Fruit fly (Drosophila melanogaster) whole organism, prepupa: ENCODE measurements around the gene CARPB.

Experiments
- Blimp-1 ChIP-seq: fragments of 200-800 bp; sonication (Bioruptor generic); optimal IDR thresholded peaks from 3 replicates; lab custom pipeline; 2017; ENCODE audit warnings: missing biosample characterization, missing genetic modification characterization, mild to moderate bottlenecking, moderate library complexity, missing genetic modification reagents
- CG11294 ChIP-seq: fragments of 200-800 bp; sonication (Bioruptor generic); IDR thresholded peaks from 2 replicates; pipeline ENCODE4 v1.3.6; 2022; ENCODE audit warnings: missing biosample characterization, missing genetic modification characterization
- CG11762 ChIP-seq: fragments of 200-800 bp; sonication (Bioruptor generic); optimal IDR thresholded peaks from 3 replicates; lab custom pipeline; 2016; ENCODE audit warnings: missing biosample characterization, missing genetic modification characterization; ENCODE audit not compliant: insufficient read depth
- CG11902 ChIP-seq: fragments of 200-800 bp; sonication (Bioruptor generic); optimal IDR thresholded peaks from 3 replicates; lab custom pipeline; 2016; ENCODE audit warnings: missing biosample characterization, missing genetic modification characterization
- CG15336 ChIP-seq: fragments of 200-800 bp; sonication (Bioruptor generic); IDR thresholded peaks from 2 replicates; pipeline ENCODE4 v1.3.6; 2022; ENCODE audit warnings: missing biosample characterization, missing genetic modification characterization
- CG16779 ChIP-seq: fragments of 200-800 bp; sonication (Bioruptor generic); optimal IDR thresholded peaks from 3 replicates; lab custom pipeline; 2017; ENCODE audit warnings: missing biosample characterization, mild to moderate bottlenecking, missing genetic modification characterization
- CG3032 ChIP-seq: fragments of 200-800 bp; optimal IDR thresholded peaks from 2 replicates; lab custom pipeline; 2019; ENCODE audit warnings: missing biosample characterization, mild to moderate bottlenecking, missing genetic modification characterization, moderate library complexity
- CG32006 ChIP-seq: fragments of 200-800 bp; sonication (Bioruptor generic); optimal IDR thresholded peaks from 3 replicates; lab custom pipeline; 2017; ENCODE audit warnings: missing biosample characterization, mild to moderate bottlenecking, missing genetic modification characterization
- CG34406 ChIP-seq: fragments of 200-800 bp; sonication (Bioruptor generic); optimal IDR thresholded peaks from 3 replicates; lab custom pipeline; 2016; ENCODE audit warnings: missing biosample characterization, missing genetic modification characterization
- CG3919 ChIP-seq: fragments of 200-800 bp; sonication (Bioruptor generic); optimal IDR thresholded peaks from 3 replicates; lab custom pipeline; 2016; ENCODE audit warnings: missing biosample characterization, missing genetic modification characterization
- CG4318 ChIP-seq: fragments of 200-800 bp; sonication (Bioruptor generic); optimal IDR thresholded peaks from 3 replicates; lab custom pipeline; 2017; ENCODE audit warnings: missing biosample characterization, mild to moderate bottlenecking, missing genetic modification characterization
- CG6163 ChIP-seq: fragments of 200-800 bp; sonication (Bioruptor generic); IDR thresholded peaks from 3 replicates; pipeline ENCODE4 v1.3.6; 2022; ENCODE audit warnings: missing biosample characterization, missing genetic modification characterization
- CG6792 ChIP-seq: fragments of 200-800 bp; sonication (Bioruptor generic); optimal IDR thresholded peaks from 3 replicates; lab custom pipeline; 2016; ENCODE audit warnings: missing biosample characterization, missing genetic modification characterization
- CG6808 ChIP-seq: fragments of 200-800 bp; sonication (Bioruptor generic); optimal IDR thresholded peaks from 3 replicates; lab custom pipeline; 2017; ENCODE audit warnings: missing biosample characterization, missing genetic modification characterization, mild to moderate bottlenecking, moderate library complexity, missing genetic modification reagents
- CG6854 ChIP-seq: fragments of 200-800 bp; sonication (Bioruptor generic); optimal IDR thresholded peaks from 2 replicates; lab custom pipeline; 2017; ENCODE audit warnings: missing biosample characterization, mild to moderate bottlenecking, missing genetic modification characterization
- CG7368 ChIP-seq: fragments of 200-800 bp; sonication (Bioruptor generic); optimal IDR thresholded peaks from 3 replicates; lab custom pipeline; 2016; ENCODE audit warnings: missing biosample characterization, missing genetic modification characterization
- CG8119 ChIP-seq: fragments of 200-800 bp; sonication (Bioruptor generic); IDR thresholded peaks from 3 replicates; pipeline ENCODE4 v1.3.6; 2022; ENCODE audit warnings: missing biosample characterization, missing genetic modification characterization
- CG8319 ChIP-seq: fragments of 200-800 bp; sonication (Bioruptor generic); optimal IDR thresholded peaks from 3 replicates; lab custom pipeline; 2016; ENCODE audit warnings: missing biosample characterization, missing genetic modification characterization
- CG8632 ChIP-seq: fragments of 200-800 bp; sonication (Bioruptor generic); optimal IDR thresholded peaks from 3 replicates; lab custom pipeline; 2016; ENCODE audit warnings: missing biosample characterization, missing genetic modification characterization
- CG9139 ChIP-seq: fragments of 200-800 bp; sonication (Bioruptor generic); optimal IDR thresholded peaks from 3 replicates; lab custom pipeline; 2017; ENCODE audit warnings: missing biosample characterization, mild to moderate bottlenecking, missing genetic modification characterization
- Eip75B ChIP-seq: fragments of 200-800 bp; sonication (Bioruptor generic); optimal IDR thresholded peaks from 3 replicates; lab custom pipeline; 2016; ENCODE audit warnings: missing biosample characterization, missing genetic modification characterization
- Eip78C ChIP-seq: fragments of 200-800 bp; sonication (Bioruptor generic); peaks from one replicate; lab custom pipeline; 2016; ENCODE audit warnings: missing biosample characterization, missing genetic modification characterization
- Eip93F ChIP-seq: fragments of 200-800 bp; sonication (Bioruptor generic); optimal IDR thresholded peaks from 2 replicates; lab custom pipeline; 2016; ENCODE audit warnings: missing biosample characterization, mild to moderate bottlenecking, missing genetic modification characterization
- Ets96B ChIP-seq: fragments of 200-800 bp; optimal IDR thresholded peaks from 2 replicates; lab custom pipeline; 2019; ENCODE audit warnings: missing biosample characterization, mild to moderate bottlenecking, missing genetic modification characterization, moderate library complexity
- Gug ChIP-seq: fragments of 200-800 bp; sonication (Bioruptor generic); IDR thresholded peaks from 2 replicates; pipeline ENCODE4 v1.3.6; 2022; ENCODE audit warnings: missing biosample characterization, missing genetic modification characterization
- Hr38 ChIP-seq: sonication (Bioruptor generic); optimal IDR thresholded peaks from 2 replicates; lab custom pipeline; 2016; ENCODE audit warnings: missing biosample characterization, missing genetic modification characterization
- Hr39 ChIP-seq: fragments of 200-800 bp; sonication (Bioruptor generic); optimal IDR thresholded peaks from 2 replicates; lab custom pipeline; 2016; ENCODE audit warnings: missing biosample characterization, missing genetic modification characterization
- Hr4 ChIP-seq: fragments of 200-800 bp; sonication (Bioruptor generic); optimal IDR thresholded peaks from 3 replicates; lab custom pipeline; 2016; ENCODE audit warnings: missing biosample characterization, missing genetic modification characterization
- Lpt ChIP-seq: fragments of 200-800 bp; sonication (Bioruptor generic); optimal IDR thresholded peaks from 3 replicates; lab custom pipeline; 2016; ENCODE audit warnings: missing biosample characterization, missing genetic modification characterization
- Met ChIP-seq: fragments of 200-800 bp; sonication (Bioruptor generic); optimal IDR thresholded peaks from 3 replicates; lab custom pipeline; 2016; ENCODE audit warnings: missing biosample characterization, missing genetic modification characterization
- OdsH ChIP-seq: fragments of 200-800 bp; sonication (Bioruptor generic); optimal IDR thresholded peaks from 3 replicates; lab custom pipeline; 2016; ENCODE audit warnings: missing biosample characterization, missing genetic modification characterization
- Smox ChIP-seq: fragments of 200-800 bp; sonication (Bioruptor generic); optimal IDR thresholded peaks from 3 replicates; lab custom pipeline; 2016; ENCODE audit warnings: missing biosample characterization, missing genetic modification characterization
- Sox102F ChIP-seq: fragments of 200-800 bp; sonication (Bioruptor generic); optimal IDR thresholded peaks from 2 replicates; lab custom pipeline; 2016; ENCODE audit warnings: missing biosample characterization, mild to moderate bottlenecking, missing genetic modification characterization
- Sox14 ChIP-seq: fragments of 200-800 bp; sonication (Bioruptor generic); optimal IDR thresholded peaks from 3 replicates; lab custom pipeline; 2016; ENCODE audit warnings: missing biosample characterization, missing genetic modification characterization
- Sox15 ChIP-seq: fragments of 200-800 bp; sonication (Bioruptor generic); optimal IDR thresholded peaks from 3 replicates; lab custom pipeline; 2016; ENCODE audit warnings: missing biosample characterization, missing genetic modification characterization
- acj6 ChIP-seq: fragments of 200-800 bp; sonication (Bioruptor generic); optimal IDR thresholded peaks from 3 replicates; lab custom pipeline; 2016; ENCODE audit warnings: missing biosample characterization, missing genetic modification characterization
- cyc ChIP-seq: fragments of 200-800 bp; sonication (Bioruptor generic); optimal IDR thresholded peaks from 3 replicates; lab custom pipeline; 2016; ENCODE audit warnings: missing biosample characterization, missing genetic modification characterization
- dac ChIP-seq: fragments of 200-800 bp; sonication (Bioruptor generic); optimal IDR thresholded peaks from 2 replicates; lab custom pipeline; 2017; ENCODE audit warnings: missing biosample characterization, mild to moderate bottlenecking, missing genetic modification characterization
- eg ChIP-seq: fragments of 200-800 bp; sonication (Bioruptor generic); IDR thresholded peaks from 3 replicates; pipeline ENCODE4 v1.3.6; 2022; ENCODE audit warnings: missing biosample characterization, missing genetic modification characterization
- esn ChIP-seq: fragments of 200-800 bp; sonication (Bioruptor generic); optimal IDR thresholded peaks from 2 replicates; lab custom pipeline; 2016; ENCODE audit warnings: missing biosample characterization, mild to moderate bottlenecking, missing genetic modification characterization, moderate library complexity
- fd59A ChIP-seq: fragments of 200-800 bp; sonication (Bioruptor generic); optimal IDR thresholded peaks from 2 replicates; lab custom pipeline; 2017; ENCODE audit warnings: missing biosample characterization, mild to moderate bottlenecking, missing genetic modification characterization, missing genetic modification reagents
- fd85E ChIP-seq: fragments of 200-800 bp; sonication (Bioruptor generic); optimal IDR thresholded peaks from 3 replicates; lab custom pipeline; 2016; ENCODE audit warnings: missing biosample characterization, missing genetic modification characterization
- fkh ChIP-seq: fragments of 200-800 bp; sonication (Bioruptor generic); optimal IDR thresholded peaks from 3 replicates; lab custom pipeline; 2017; ENCODE audit warnings: missing biosample characterization, mild to moderate bottlenecking, missing genetic modification characterization, moderate library complexity
- lz ChIP-seq: fragments of 200-800 bp; sonication (Bioruptor generic); optimal IDR thresholded peaks from 3 replicates; lab custom pipeline; 2016; ENCODE audit warnings: missing biosample characterization, missing genetic modification characterization
- salr ChIP-seq, 2 experiments: fragments of 200-800 bp; sonication (Bioruptor generic); optimal IDR thresholded peaks; 3 replicates each; lab custom pipeline; 2016 to 2018; ENCODE audit warnings: missing biosample characterization in 2 of 2, missing genetic modification characterization in 2 of 2, mild to moderate bottlenecking in 1 of 2
- spab ChIP-seq: fragments of 200-800 bp; sonication (Bioruptor generic); optimal IDR thresholded peaks from 2 replicates; lab custom pipeline; 2017; ENCODE audit warnings: missing biosample characterization, mild to moderate bottlenecking, missing genetic modification characterization, missing genetic modification reagents
- svp ChIP-seq: fragments of 200-800 bp; sonication (Bioruptor generic); peaks from one replicate; lab custom pipeline; 2016; ENCODE audit warnings: missing biosample characterization, missing genetic modification characterization
- topi ChIP-seq: fragments of 200-800 bp; sonication (Bioruptor generic); optimal IDR thresholded peaks from 3 replicates; lab custom pipeline; 2016; ENCODE audit warnings: missing biosample characterization, missing genetic modification characterization
- vri ChIP-seq: fragments of 200-800 bp; sonication (Bioruptor generic); optimal IDR thresholded peaks from 3 replicates; lab custom pipeline; 2016; ENCODE audit warnings: missing biosample characterization, mild to moderate bottlenecking, missing genetic modification characterization

Gene CARPB

dm6 chrX:9747503-9747902 lies 35.5 kb upstream of the CARPB start (continued):
- TF ChIP-seq Hr39 (peak; percentile 28), CG11294 (GFP tag; lab: Robert Waterston, UW) (no peak), Eip93F (no peak), CG9139 (GFP tag; lab: Kevin White, UChicago) (no peak), topi (peak; percentile 45), esn (GFP tag; lab: Kevin White, UChicago) (peak; percentile 46), Hr4 (no peak), CG32006 (GFP tag; lab: Kevin White, UChicago) (no peak), CG7368 (GFP tag; lab: Kevin White, UChicago) (no peak), CG6854 (GFP tag; lab: Kevin White, UChicago) (no peak), Gug (no peak), Sox102F (GFP tag; lab: Kevin White, UChicago) (peak; percentile 2), spab (GFP tag; lab: Kevin White, UChicago) (no peak), CG16779 (tag; lab: Kevin White, UChicago) (no peak), CG8119 (no peak), CG11902 (GFP tag; lab: Kevin White, UChicago) (peak; percentile 23), lz (GFP tag; lab: Kevin White, UChicago) (peak; percentile 36), CG34406 (GFP tag; lab: Kevin White, UChicago) (no peak), fkh (GFP tag; lab: Kevin White, UChicago) (no peak), Lpt (no peak), CG6163 (0 out of 3 replicates have a peak, but pooled peaks have one; percentile 32), Eip78C (GFP tag; lab: Kevin White, UChicago) (peak; percentile 51), CG8632 (peak; percentile 38), CG15336 (GFP tag; lab: Robert Waterston, UW) (no peak), fd59A (no peak), eg (GFP tag; lab: Robert Waterston, UW) (no peak), CG6808 (GFP tag; lab: Kevin White, UChicago) (no peak)

dm6 chrX:9749279-9749678 lies 33.7 kb upstream of the CARPB start:
- TF ChIP-seq CG11902 (GFP tag; lab: Kevin White, UChicago), result no peak
- no peak for TF ChIP-seq Blimp-1 (GFP tag; lab: Kevin White, UChicago)
- no peak for TF ChIP-seq svp
- no peak for TF ChIP-seq CG15336 (GFP tag; lab: Robert Waterston, UW)
- no peak for TF ChIP-seq CG8632
- no peak for TF ChIP-seq Sox15
- TF ChIP-seq CG3032 (tag; lab: Kevin White, UChicago), result no peak
- TF ChIP-seq dac, result no peak
- TF ChIP-seq Eip78C (GFP tag; lab: Kevin White, UChicago), result no peak
- TF ChIP-seq lz (GFP tag; lab: Kevin White, UChicago), result no peak
- TF ChIP-seq CG8319, result no peak
- TF ChIP-seq Lpt, result no peak
- TF ChIP-seq Sox14 (GFP tag; lab: Kevin White, UChicago), result no peak
- no peak for TF ChIP-seq Eip75B (GFP tag; lab: Kevin White, UChicago)
- no peak for TF ChIP-seq fd85E (GFP tag; lab: Kevin White, UChicago)
- no peak for TF ChIP-seq Ets96B (tag; lab: Kevin White, UChicago)
- TF ChIP-seq esn (GFP tag; lab: Kevin White, UChicago), result no peak
- no peak for TF ChIP-seq Smox

dm6 chrX:9749745-9750144 lies 33.3 kb upstream of the CARPB start:
- TF ChIP-seq CG6792 (GFP tag; lab: Kevin White, UChicago) (no peak), svp (peak; percentile 4)

dm6 chrX:9751443-9751842 lies 31.6 kb upstream of the CARPB start:
- TF ChIP-seq svp, result no peak
- no peak for TF ChIP-seq CG11294 (GFP tag; lab: Robert Waterston, UW)
- TF ChIP-seq CG11902 (GFP tag; lab: Kevin White, UChicago), result no peak
- TF ChIP-seq CG11762 (GFP tag; lab: Kevin White, UChicago), result no peak
- no peak for TF ChIP-seq acj6 (GFP tag; lab: Kevin White, UChicago)
- no peak for TF ChIP-seq Hr38
- no peak for TF ChIP-seq cyc
- peak; percentile 30 for TF ChIP-seq CG4318 (GFP tag; lab: Kevin White, UChicago)
- no peak for TF ChIP-seq Met (GFP tag; lab: Kevin White, UChicago)
- no peak for TF ChIP-seq salr (GFP tag; optimal IDR thresholded peaks at IDR 0.05; lab: Kevin White, UChicago)
- 0 out of 3 replicates have a peak, but pooled peaks have one; percentile 27 for TF ChIP-seq eg (GFP tag; lab: Robert Waterston, UW)
- peak; percentile 66 for TF ChIP-seq CG32006 (GFP tag; lab: Kevin White, UChicago)
- TF ChIP-seq vri (GFP tag; lab: Kevin White, UChicago), result no peak
- no peak for TF ChIP-seq CG3919 (GFP tag; lab: Kevin White, UChicago)
- TF ChIP-seq OdsH (GFP tag; lab: Kevin White, UChicago), result no peak
- TF ChIP-seq Ets96B (tag; lab: Kevin White, UChicago), result no peak
- TF ChIP-seq CG6808 (GFP tag; lab: Kevin White, UChicago), result no peak
